Worm (Caenorhabditis elegans): ENCODE measurements around the gene C01G10.15.

The C01G10.15 gene

DNA sequence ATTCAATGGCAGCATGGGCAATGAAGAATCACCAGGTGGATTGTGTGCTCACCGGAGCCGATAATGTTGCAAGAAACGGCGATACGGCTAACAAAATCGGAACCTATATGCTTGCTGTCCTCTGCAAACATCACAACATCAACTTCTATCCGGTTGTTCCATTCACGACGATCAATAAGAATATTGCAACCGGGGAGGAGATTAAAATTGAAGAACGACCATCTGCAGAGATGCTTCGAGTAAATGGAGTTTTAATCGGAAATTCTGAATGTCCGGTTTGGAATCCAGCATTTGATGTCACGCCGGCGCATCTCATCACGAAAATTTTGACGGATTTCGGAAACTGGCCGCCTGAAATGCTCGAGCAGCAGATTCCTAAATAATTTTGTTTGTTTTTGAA is 3.4 kb downstream of the C01G10.15 start:
- no peak for TF ChIP-seq cog-1 (tag; optimal IDR thresholded peaks at IDR 0.05)
- TF ChIP-seq ref-1 (GFP tag; conservative IDR thresholded peaks at IDR 0.05): no peak
- no peak for TF ChIP-seq med-1 (GFP tag; optimal IDR thresholded peaks at IDR 0.05; ENCODE audit: insufficient read depth)

DNA sequence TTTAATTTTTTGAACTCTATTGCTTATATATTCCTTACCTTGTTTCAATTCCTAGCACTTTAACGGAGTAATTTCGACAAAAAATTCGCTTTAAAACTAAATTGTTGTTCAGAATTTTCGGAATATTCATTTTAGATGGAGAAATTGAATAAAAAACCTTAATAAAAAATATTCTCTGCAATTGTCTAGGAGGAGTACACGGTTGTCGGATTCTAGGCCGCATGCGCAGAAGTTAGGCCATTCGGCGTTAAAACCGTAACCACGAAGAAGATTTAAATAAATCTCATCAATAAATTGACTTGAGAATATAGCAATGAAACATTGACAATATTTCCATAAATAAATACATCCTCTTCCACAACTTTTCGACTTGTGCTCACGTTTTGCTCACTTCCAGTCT is 4.8 kb downstream of the C01G10.15 start, which contains the start of the genes C01G10.10 and C01G10.9:
Gene C01G10.10 (minus strand): TSS at position 151 of the 400 bp plus-strand sequence.
Gene C01G10.9 (plus strand): TSS at position 240 of the 400 bp plus-strand sequence.
- TF ChIP-seq klf-2 (GFP tag; conservative IDR thresholded peaks at IDR 0.05) (no peak), ztf-23 (GFP tag; IDR thresholded peaks at IDR 0.05) (no peak), med-1 (GFP tag; optimal IDR thresholded peaks at IDR 0.05; ENCODE audit: insufficient read depth) (no peak), flt-1 (GFP tag; IDR thresholded peaks at IDR 0.05) (0 out of 2 replicates have a peak, but pooled peaks have one; percentile 10), tab-1 (GFP tag; IDR thresholded peaks at IDR 0.05) (no peak)

DNA sequence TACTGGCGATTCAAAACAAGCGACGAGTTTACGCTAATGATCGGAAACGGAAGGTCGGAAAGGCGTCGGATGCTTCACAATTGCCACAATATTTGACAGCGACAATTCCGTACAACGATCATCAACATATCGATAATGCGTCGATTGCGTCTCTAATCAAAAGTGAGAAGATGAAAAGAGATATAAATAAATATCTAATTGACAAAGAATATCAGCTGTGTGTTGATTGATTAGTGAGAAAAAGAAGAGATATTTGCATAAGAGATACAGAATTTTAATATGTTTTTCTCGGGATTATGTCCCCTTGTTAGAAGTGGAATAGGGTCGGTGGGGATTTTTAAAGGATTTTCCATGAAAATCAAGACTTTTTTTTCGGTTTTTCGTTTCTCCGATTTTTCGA is 8.5 kb downstream of the C01G10.15 start:
- TF ChIP-seq T22C8.4 (GFP tag; IDR thresholded peaks at IDR 0.05): no peak
- TF ChIP-seq cog-1 (tag; optimal IDR thresholded peaks at IDR 0.05): no peak
- no peak for TF ChIP-seq tab-1 (GFP tag; IDR thresholded peaks at IDR 0.05)
- TF ChIP-seq ref-1 (GFP tag; conservative IDR thresholded peaks at IDR 0.05): no peak
- TF ChIP-seq ztf-23 (GFP tag; IDR thresholded peaks at IDR 0.05): no peak
- no peak for TF ChIP-seq flt-1 (GFP tag; IDR thresholded peaks at IDR 0.05)
- TF ChIP-seq ztf-29 (GFP tag; IDR thresholded peaks at IDR 0.05): no peak
- no peak for TF ChIP-seq klf-2 (GFP tag; conservative IDR thresholded peaks at IDR 0.05)
- no peak for TF ChIP-seq med-1 (GFP tag; optimal IDR thresholded peaks at IDR 0.05; ENCODE audit: insufficient read depth)

DNA sequence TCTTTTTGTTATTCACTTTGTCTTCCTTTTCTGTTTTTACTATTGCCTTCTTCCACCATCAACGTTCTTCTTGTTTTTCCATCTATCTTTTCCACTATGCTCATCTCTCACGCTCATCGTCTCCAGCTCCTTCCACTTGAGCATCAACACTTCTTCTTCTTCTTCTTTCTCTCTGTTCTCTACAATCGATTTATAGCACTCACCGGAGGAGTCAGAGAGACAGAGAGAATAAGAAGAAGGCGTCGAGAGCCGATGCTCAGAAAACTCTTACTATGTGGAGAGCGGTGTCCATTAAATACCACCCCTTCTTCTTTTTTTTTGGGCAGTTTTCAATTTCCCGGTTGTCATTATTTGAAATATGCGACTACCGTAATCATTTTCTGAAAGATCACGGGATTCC is 12.2 kb downstream of the C01G10.15 start:
- no peak for TF ChIP-seq ztf-23 (GFP tag; IDR thresholded peaks at IDR 0.05)
- no peak for TF ChIP-seq T22C8.4 (GFP tag; IDR thresholded peaks at IDR 0.05)
- no peak for TF ChIP-seq cog-1 (tag; optimal IDR thresholded peaks at IDR 0.05)
- TF ChIP-seq tab-1 (GFP tag; IDR thresholded peaks at IDR 0.05): no peak
- TF ChIP-seq ref-1 (GFP tag; conservative IDR thresholded peaks at IDR 0.05): no peak
- no peak for TF ChIP-seq med-1 (GFP tag; optimal IDR thresholded peaks at IDR 0.05; ENCODE audit: insufficient read depth)
- TF ChIP-seq flt-1 (GFP tag; IDR thresholded peaks at IDR 0.05): no peak
- no peak for TF ChIP-seq klf-2 (GFP tag; conservative IDR thresholded peaks at IDR 0.05)
- TF ChIP-seq ztf-29 (GFP tag; IDR thresholded peaks at IDR 0.05): no peak

DNA sequence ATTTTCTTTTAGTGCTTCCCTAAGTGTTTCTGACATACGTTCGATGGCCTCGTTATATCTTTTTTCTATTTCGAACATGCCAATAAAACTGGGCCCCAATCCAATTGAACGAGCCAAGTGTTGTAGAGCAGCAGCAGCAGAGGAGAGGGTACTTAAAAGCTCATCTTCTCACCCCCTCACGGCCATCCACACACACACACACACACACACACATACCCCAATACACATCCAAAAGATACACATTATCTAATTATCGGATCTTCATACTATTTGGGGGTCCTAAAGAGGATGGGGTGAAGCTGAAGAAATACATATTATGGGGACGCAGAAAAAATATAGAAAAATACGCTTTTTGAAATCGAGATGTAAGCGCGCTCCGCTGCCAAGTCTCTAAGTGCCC is 14.4 kb downstream of the C01G10.15 start:
- TF ChIP-seq tab-1 (GFP tag; IDR thresholded peaks at IDR 0.05) (no peak), flt-1 (GFP tag; IDR thresholded peaks at IDR 0.05) (0 out of 2 replicates have a peak, but pooled peaks have one; percentile 37), ztf-23 (GFP tag; IDR thresholded peaks at IDR 0.05) (peak; percentile 53; the same call in 1 of the 2 replicates), klf-2 (GFP tag; conservative IDR thresholded peaks at IDR 0.05) (no peak), med-1 (GFP tag; optimal IDR thresholded peaks at IDR 0.05; ENCODE audit: insufficient read depth) (no peak)

DNA sequence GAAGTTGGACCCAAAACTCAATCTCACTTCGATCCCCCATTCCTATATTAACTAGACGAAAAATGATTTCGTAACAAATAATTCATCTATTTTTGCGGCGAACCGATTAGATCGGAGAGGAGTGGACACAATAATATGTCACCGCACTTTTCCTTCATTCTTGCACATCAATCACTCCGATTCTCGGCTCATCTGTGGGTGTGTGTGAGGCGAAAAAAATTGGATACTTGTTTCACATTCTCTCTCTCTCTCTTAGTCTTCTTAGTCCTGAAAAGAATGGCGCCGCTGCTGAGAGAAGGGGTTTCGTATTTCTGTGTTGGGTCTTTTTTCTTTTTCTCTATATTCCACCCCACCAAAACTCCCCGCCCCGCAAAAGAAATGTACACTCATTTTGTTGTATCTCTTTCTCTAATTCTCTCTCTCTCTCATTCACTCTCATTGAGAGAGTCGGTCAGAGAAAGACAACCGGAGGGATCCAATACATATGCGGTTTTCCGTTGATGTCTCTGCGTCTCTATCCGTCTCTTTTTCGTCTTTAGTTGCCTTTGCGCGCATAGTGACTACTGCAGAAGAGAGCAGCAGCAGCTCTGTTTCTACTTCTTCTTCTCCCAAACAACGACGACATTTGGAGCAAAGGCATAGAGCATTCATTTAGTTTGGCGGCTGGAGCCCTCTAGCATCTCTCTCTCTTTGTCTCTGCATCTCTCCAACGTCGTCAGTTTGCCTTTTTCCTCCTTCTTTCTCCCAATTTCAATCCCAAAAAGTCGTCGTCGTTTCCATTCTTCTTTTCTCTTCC is 15.9 kb downstream of the C01G10.15 start, which contains the start of gene unc-76:
Gene unc-76 (plus strand): TSS at position 746 of the 796 bp plus-strand sequence.
- no peak for TF ChIP-seq T22C8.4 (GFP tag; IDR thresholded peaks at IDR 0.05)
- no peak for TF ChIP-seq tab-1 (GFP tag; IDR thresholded peaks at IDR 0.05)
- TF ChIP-seq ztf-29 (GFP tag; IDR thresholded peaks at IDR 0.05): no peak
- peak; percentile 87 for TF ChIP-seq cog-1 (tag; optimal IDR thresholded peaks at IDR 0.05)
- no peak for TF ChIP-seq klf-2 (GFP tag; conservative IDR thresholded peaks at IDR 0.05)
- TF ChIP-seq med-1 (GFP tag; optimal IDR thresholded peaks at IDR 0.05; ENCODE audit: insufficient read depth): no peak
- TF ChIP-seq ztf-23 (GFP tag; IDR thresholded peaks at IDR 0.05): no peak
- TF ChIP-seq ref-1 (GFP tag; conservative IDR thresholded peaks at IDR 0.05): no peak
- 0 out of 2 replicates have a peak, but pooled peaks have one; percentile 11 for TF ChIP-seq flt-1 (GFP tag; IDR thresholded peaks at IDR 0.05)

DNA sequence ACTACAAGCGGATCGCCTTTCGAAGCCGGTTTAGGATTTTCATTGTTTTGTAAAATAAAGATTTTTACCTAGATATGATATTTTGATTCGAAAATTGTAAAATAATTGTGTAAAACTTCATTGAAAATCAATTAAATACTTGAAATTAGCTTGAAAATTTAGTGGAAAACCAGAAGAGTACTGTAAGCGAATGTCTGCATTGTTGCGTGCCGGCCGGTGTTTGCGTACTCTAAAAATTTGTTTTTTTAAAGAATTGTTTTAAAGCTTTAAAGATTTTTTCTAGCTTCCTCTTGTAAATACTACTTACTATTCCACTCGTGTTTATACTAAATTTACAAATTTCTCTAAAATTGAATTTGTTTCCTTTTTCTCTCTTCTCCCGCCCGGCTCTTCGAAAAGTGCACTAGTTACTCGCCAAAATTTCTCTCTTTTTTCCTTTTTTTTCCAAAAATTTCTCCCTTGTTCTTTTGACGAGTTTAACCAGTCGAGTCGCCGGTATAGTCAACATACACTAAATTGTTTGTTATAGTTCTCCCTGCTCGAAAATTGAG is 17.6 kb downstream of the C01G10.15 start:
- no peak for TF ChIP-seq flt-1 (GFP tag; IDR thresholded peaks at IDR 0.05)
- TF ChIP-seq cog-1 (tag; optimal IDR thresholded peaks at IDR 0.05): no peak
- TF ChIP-seq tab-1 (GFP tag; IDR thresholded peaks at IDR 0.05): no peak
- TF ChIP-seq ztf-23 (GFP tag; IDR thresholded peaks at IDR 0.05): no peak
- TF ChIP-seq klf-2 (GFP tag; conservative IDR thresholded peaks at IDR 0.05): no peak
- TF ChIP-seq ref-1 (GFP tag; conservative IDR thresholded peaks at IDR 0.05): no peak
- no peak for TF ChIP-seq ztf-29 (GFP tag; IDR thresholded peaks at IDR 0.05)

DNA sequence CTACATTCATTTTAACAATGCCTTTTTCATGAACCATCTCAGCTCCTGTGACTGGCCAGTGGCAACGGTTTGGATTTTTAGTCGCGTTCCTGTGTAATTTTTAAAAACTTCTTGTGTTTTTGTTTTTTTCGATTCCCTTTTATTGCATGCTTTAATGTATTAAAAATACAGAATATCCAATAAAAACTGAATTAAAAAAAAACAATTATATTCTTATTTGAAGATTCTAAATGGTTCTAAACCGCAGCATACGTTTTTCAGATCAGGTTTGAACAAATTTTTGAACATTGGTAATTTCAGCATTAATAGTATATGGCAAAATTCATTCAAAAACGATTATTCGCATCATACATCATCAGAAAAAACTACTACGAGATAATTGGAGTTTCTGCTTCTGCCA is 18.7 kb downstream of the C01G10.15 start, which contains the start of gene dnj-3:
Gene dnj-3 (plus strand): TSS at position 301 of the 400 bp plus-strand sequence.
- no peak for TF ChIP-seq klf-2 (GFP tag; conservative IDR thresholded peaks at IDR 0.05)
- TF ChIP-seq ztf-23 (GFP tag; IDR thresholded peaks at IDR 0.05): no peak
- TF ChIP-seq tab-1 (GFP tag; IDR thresholded peaks at IDR 0.05): no peak
- no peak for TF ChIP-seq med-1 (GFP tag; optimal IDR thresholded peaks at IDR 0.05; ENCODE audit: insufficient read depth)
- no peak for TF ChIP-seq cog-1 (tag; optimal IDR thresholded peaks at IDR 0.05)
- no peak for TF ChIP-seq ref-1 (GFP tag; conservative IDR thresholded peaks at IDR 0.05)
- TF ChIP-seq ztf-29 (GFP tag; IDR thresholded peaks at IDR 0.05): no peak
- no peak for TF ChIP-seq T22C8.4 (GFP tag; IDR thresholded peaks at IDR 0.05)
- no peak for TF ChIP-seq flt-1 (GFP tag; IDR thresholded peaks at IDR 0.05)

DNA sequence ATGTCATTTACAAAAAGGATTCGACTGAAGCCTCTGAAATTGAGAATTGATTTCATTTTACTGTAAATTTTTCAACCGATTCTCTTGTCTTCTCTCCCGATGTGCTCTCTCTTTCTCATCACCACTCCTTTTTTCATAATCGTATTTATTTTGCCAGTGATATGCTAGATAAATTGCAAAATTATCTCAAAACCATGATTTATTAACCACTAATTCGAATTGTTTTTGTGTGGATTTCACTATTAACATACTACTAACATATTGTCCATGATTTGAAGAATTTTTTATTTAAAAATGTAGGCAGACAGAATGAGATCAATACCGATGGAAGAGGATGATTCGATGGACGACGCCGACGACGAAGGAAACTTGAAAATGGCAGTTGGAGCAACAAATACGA is 19.9 kb downstream of the C01G10.15 start, which contains the start of gene C25D7.10:
Gene C25D7.10 (plus strand): TSS at position 301 of the 400 bp plus-strand sequence.
- TF ChIP-seq med-1 (GFP tag; optimal IDR thresholded peaks at IDR 0.05; ENCODE audit: insufficient read depth): no peak
- no peak for TF ChIP-seq cog-1 (tag; optimal IDR thresholded peaks at IDR 0.05)
- TF ChIP-seq tab-1 (GFP tag; IDR thresholded peaks at IDR 0.05): no peak
- TF ChIP-seq flt-1 (GFP tag; IDR thresholded peaks at IDR 0.05): no peak
- TF ChIP-seq ztf-23 (GFP tag; IDR thresholded peaks at IDR 0.05): no peak
- no peak for TF ChIP-seq ztf-29 (GFP tag; IDR thresholded peaks at IDR 0.05)
- TF ChIP-seq ref-1 (GFP tag; conservative IDR thresholded peaks at IDR 0.05): no peak
- no peak for TF ChIP-seq T22C8.4 (GFP tag; IDR thresholded peaks at IDR 0.05)
- TF ChIP-seq klf-2 (GFP tag; conservative IDR thresholded peaks at IDR 0.05): no peak
